Fruit fly (Drosophila melanogaster) whole organism, adult: ENCODE measurements around the gene Ca-Ma2d.

Experiments
- CG1620 ChIP-seq: fragments of 200-800 bp; sonication (Bioruptor generic); optimal IDR thresholded peaks from 2 replicates; lab custom pipeline; 2016; ENCODE audit warnings: missing biosample characterization, missing genetic modification characterization
- CG7101 ChIP-seq: fragments of 200-800 bp; sonication (Bioruptor generic); optimal IDR thresholded peaks from 2 replicates; lab custom pipeline; 2018; ENCODE audit warnings: missing biosample characterization, mild to moderate bottlenecking, missing genetic modification characterization, moderate library complexity
- Crg-1 ChIP-seq: fragments of 200-800 bp; sonication (Bioruptor generic); optimal IDR thresholded peaks from 2 replicates; lab custom pipeline; 2016; ENCODE audit warnings: missing biosample characterization, missing genetic modification characterization
- Hr96 ChIP-seq: fragments of 200-800 bp; sonication (Bioruptor generic); optimal IDR thresholded peaks from 2 replicates; lab custom pipeline; 2016; ENCODE audit warnings: missing biosample characterization, missing genetic modification characterization
- Mnt ChIP-seq: fragments of 200-800 bp; sonication (Bioruptor generic); optimal IDR thresholded peaks from 2 replicates; lab custom pipeline; 2016; ENCODE audit warnings: missing biosample characterization, mild to moderate bottlenecking, missing genetic modification characterization
- tj ChIP-seq: fragments of 200-800 bp; sonication (Bioruptor generic); optimal IDR thresholded peaks from 3 replicates; lab custom pipeline; 2017; ENCODE audit warnings: missing biosample characterization, mild to moderate bottlenecking, missing genetic modification characterization, moderate library complexity

DNA sequence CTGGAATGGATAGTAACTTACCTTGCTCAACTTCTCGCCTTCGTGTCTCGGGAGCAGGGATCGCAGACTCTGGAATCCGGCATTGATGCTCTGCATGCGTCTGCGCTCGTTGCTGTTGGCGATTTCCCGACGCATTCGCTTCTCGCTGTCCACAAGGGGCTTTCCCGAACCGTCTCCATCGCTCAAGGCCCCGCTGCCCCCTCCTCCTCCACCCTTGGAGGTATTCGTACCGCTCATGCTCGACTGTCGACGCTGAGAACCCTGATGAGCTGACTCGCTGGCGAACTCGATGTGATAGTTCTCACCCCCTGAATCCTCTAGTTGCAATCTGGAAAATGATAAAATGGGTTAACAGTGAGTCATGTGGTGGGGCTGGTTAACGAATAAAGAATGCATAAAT lies 47.6 kb downstream of the Ca-Ma2d start:
- TF ChIP-seq Mnt (GFP tag; lab: Kevin White, UChicago) (no peak), CG7101 (tag; lab: Kevin White, UChicago) (no peak), Hr96 (no peak), Crg-1 (no peak), tj (GFP tag; lab: Kevin White, UChicago) (no peak), CG1620 (GFP tag; lab: Kevin White, UChicago) (no peak)
